Fruit fly (Drosophila melanogaster) whole organism, larva: ENCODE results near the gene CG32762.

Source experiments
- noc ChIP-seq: fragments of 200-800 bp; sonication (Bioruptor generic); optimal IDR thresholded peaks from 3 replicates; lab custom pipeline; 2019; ENCODE audit warnings: missing biosample characterization, mild to moderate bottlenecking, missing genetic modification characterization, moderate library complexity

The CG32762 gene

DNA sequence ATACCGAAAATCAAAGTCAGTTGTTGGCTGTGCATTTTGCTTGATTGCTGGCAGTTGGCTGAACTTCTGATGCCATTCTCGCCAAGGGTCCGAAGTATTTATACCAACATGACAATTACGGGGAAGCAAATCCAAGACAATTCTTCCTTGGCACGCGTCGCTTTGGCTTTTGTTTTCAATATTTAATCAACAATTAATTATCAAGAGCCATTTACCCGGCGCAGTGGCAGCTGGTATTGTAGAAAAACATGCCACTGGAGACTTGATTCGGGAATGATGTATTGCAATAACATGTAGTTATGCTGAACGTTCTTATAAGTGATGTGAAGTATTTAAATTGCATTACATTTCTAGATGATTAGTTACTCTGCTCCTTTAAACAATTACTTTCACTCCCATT, at the start of gene CG32762, which contains the start of gene CG4151:
TSS of gene CG32762 (minus strand) at position 101 of the 400 bp plus-strand sequence.
TSS of gene CG4151 (plus strand) at position 348 of the 400 bp plus-strand sequence.
- no peak for TF ChIP-seq noc (tag; lab: Kevin White, UChicago)

DNA sequence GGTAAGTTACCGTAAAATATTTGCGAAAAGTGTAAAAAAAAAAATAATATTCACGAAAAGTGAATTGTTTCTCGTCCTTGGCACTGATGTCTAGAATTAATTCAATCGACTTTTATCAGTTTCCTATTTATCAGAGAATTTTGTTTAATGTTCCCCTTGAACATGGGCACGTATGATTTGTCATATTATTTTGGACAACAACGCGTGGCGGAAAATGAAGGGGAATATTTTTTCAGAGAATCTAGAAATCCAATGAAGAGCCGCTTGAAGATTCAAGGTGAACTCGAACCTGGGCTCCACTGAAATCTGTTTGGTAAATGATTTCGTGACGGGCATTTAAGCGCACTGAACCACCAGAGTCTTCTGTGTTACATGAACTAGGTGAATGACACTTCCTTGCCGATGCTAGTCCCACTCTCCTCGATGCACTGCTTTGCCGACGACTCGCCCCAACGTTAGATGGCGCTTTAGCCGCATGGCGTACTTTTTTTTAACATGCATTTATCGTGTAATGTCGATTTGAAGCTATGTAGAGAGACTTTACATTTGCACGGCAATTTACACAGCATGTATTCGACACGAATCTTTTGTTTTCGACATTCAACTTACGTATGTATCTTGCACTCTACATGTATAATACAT, 23.3 kb upstream of the CG32762 start:
- no peak for TF ChIP-seq noc (tag; lab: Kevin White, UChicago)

dm6 chrX:5518196-5518595, 17.2 kb upstream of the CG32762 start:
- TF ChIP-seq noc (tag; lab: Kevin White, UChicago): no peak

dm6 chrX:5516783-5517571, 15.9 kb upstream of the CG32762 start:
- no peak for TF ChIP-seq noc (tag; lab: Kevin White, UChicago)

dm6 chrX:5515903-5516658, 15.1 kb upstream of the CG32762 start, which contains the start of gene CG12730:
CG12730 (plus strand) TSS chrX:5516608.
- no peak for TF ChIP-seq noc (tag; lab: Kevin White, UChicago)

dm6 chrX:5515151-5515550, 14.1 kb upstream of the CG32762 start:
- TF ChIP-seq noc (tag; lab: Kevin White, UChicago): no peak

DNA sequence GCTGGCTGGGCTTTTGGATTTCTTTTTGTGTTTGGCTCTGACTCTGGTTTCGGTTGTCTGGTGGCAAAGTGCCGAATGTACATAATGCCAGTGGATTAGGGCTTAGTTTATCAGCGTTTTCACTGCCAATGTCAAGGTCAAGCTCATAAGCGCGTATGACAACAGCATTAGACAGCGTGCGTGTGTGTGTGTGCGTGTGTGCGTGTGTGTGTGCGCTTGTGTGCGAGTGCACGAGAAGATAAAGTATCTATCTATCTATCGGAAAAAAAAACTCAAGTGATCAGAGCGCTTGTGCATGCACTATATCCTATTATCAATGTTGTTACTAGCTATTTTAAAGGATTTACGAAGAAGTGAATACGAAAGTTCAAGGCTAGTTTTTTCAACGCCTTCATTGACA, 10.1 kb upstream of the CG32762 start:
- no peak for TF ChIP-seq noc (tag; lab: Kevin White, UChicago)

dm6 chrX:5503916-5504315, 2.9 kb upstream of the CG32762 start:
- no peak for TF ChIP-seq noc (tag; lab: Kevin White, UChicago)

DNA sequence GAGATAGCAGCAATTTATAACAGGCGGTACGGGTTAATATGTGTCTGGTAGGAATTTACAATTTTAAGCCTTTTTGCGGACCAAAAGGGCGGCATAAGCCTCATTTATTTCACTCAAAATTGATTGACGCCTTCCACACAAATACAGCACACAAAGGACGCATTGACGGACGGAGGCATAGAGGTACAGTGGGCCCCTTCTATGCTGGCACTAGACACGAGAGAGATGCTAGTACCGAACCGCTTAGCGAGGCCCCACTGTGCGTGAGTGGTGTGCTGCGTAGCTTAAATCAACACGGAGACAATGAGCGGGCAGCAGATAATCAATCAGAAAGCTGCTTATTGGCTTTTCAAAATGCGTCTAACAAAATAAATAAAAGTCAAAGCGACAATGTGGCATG, 4.3 kb downstream of the CG32762 start:
- no peak for TF ChIP-seq noc (tag; lab: Kevin White, UChicago)

DNA sequence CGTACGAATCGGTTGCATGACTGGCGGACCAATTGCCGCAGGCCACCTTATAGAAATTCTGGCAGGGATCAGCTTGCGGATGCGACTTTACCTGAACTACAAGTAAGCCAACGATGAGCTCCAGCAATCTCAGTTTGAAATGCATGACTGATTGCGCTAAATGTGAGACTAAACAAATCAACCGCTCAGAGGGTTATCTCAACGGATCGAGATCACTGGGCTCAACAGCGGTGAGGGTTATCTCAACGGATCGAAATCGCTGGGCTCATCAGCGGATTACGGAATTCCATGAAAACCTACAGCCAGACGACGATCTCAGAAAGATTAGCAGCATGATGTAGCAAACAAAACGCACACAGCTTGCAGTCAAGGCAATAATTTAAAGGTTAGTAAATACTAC, 5.1 kb downstream of the CG32762 start, which contains the start of gene frma:
TSS of gene frma (minus strand) at position 152 of the 400 bp plus-strand sequence.
- TF ChIP-seq noc (tag; lab: Kevin White, UChicago): no peak

DNA sequence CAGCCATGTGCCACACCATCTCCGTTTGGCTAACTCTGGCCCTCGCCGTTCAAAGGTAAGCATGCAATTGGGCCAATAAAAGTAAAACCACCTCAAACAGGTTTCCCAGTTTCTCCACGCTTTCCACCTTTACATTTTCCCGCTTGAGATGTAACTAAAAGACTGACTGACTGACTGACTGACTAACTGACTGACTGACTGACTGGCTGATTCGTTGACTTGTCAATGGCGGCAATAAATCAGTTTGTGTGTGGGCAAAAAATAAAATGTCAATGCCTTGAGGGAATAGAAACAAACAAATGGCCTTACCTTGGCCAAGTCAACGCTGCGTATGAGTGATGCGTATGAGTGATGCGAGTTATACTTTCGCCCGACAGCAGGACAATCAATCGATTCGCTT, 13.6 kb downstream of the CG32762 start:
- no peak for TF ChIP-seq noc (tag; lab: Kevin White, UChicago)

- TF ChIP-seq noc (tag; lab: Kevin White, UChicago): no peak
These were observed 15.1 kb downstream of the CG32762 start for dm6 chrX:5485903-5486302.
